Worm (Caenorhabditis elegans) whole organism, L4 larva: ENCODE results near the gene C14A11.9.
A peak's percentile ranks its signal among the peaks of the same experiment; 100 is the strongest.

Experiments
- R02D3.7 ChIP-seq: fragments of 150-350 bp; sonication (generic microtip); optimal IDR thresholded peaks from 3 replicates; lab custom pipeline; 2014; ENCODE audit warnings: missing biosample characterization, missing genetic modification characterization
- T26A8.4 ChIP-seq: fragments of 200-800 bp; sonication (Bioruptor generic); IDR thresholded peaks from 2 replicates; pipeline ENCODE4 v1.3.6; 2022; ENCODE audit warnings: missing genetic modification characterization, missing compliant biosample characterization
- ctbp-1 ChIP-seq: fragments of 200-800 bp; sonication (Bioruptor generic); IDR thresholded peaks from 2 replicates; pipeline ENCODE4 v1.3.6; 2022; ENCODE audit warnings: missing genetic modification reagents, missing genetic modification characterization, missing compliant biosample characterization
- daf-16 ChIP-seq, 3 experiments: sonication (generic microtip); optimal IDR thresholded peaks; 2 replicates each; lab custom pipeline; 2016 to 2017; ENCODE audit warnings: missing genetic modification characterization in 3 of 3, missing genetic modification reagents in 3 of 3, mild to moderate bottlenecking in 2 of 3, missing compliant biosample characterization in 2 of 3, missing biosample characterization in 1 of 3, moderate library complexity in 1 of 3
- dpl-1 ChIP-seq: fragments of 150-350 bp; optimal IDR thresholded peaks from 2 replicates; lab custom pipeline; 2014; ENCODE audit warnings: missing biosample characterization, missing genetic modification reagents, missing genetic modification characterization
- dve-1 ChIP-seq: sonication (generic microtip); optimal IDR thresholded peaks from 2 replicates; lab custom pipeline; 2017; ENCODE audit warnings: antibody characterized with exemption, mild to moderate bottlenecking, missing genetic modification characterization, missing compliant biosample characterization; ENCODE audit not compliant: insufficient read depth
- fos-1 ChIP-seq: fragments of 150-350 bp; optimal IDR thresholded peaks from 2 replicates; lab custom pipeline; 2014; ENCODE audit warnings: missing biosample characterization, missing genetic modification characterization
- hlh-30 ChIP-seq: sonication (generic microtip); optimal IDR thresholded peaks from 2 replicates; lab custom pipeline; 2017; ENCODE audit warnings: antibody characterized with exemption, mild to moderate bottlenecking, missing genetic modification characterization, missing compliant biosample characterization; ENCODE audit not compliant: insufficient read depth
- mdl-1 ChIP-seq, 2 experiments: fragments of 150-350 bp in 1 of 2; sonication (generic microtip) in 1 of 2; optimal IDR thresholded peaks; 2 replicates each; lab custom pipeline; 2014 to 2017; ENCODE audit warnings: missing biosample characterization in 2 of 2, missing genetic modification characterization in 2 of 2
- pha-4 ChIP-seq, 2 experiments: fragments of 150-350 bp in 1 of 2; fragments of 200-800 bp in 1 of 2; sonication (Bioruptor generic) in 1 of 2; IDR thresholded peaks in 1 of 2; optimal IDR thresholded peaks in 1 of 2; 2 replicates each; pipeline versions ENCODE4 v1.3.6 to Lab custom; 2014 to 2022; ENCODE audit warnings: missing genetic modification characterization in 2 of 2, missing genetic modification reagents in 2 of 2, missing biosample characterization in 1 of 2, missing compliant biosample characterization in 1 of 2
- saeg-2 ChIP-seq: fragments of 200-800 bp; sonication (Bioruptor generic); IDR thresholded peaks from 2 replicates; pipeline ENCODE4 v1.3.6; 2022; ENCODE audit warnings: missing genetic modification reagents, missing genetic modification characterization, missing compliant biosample characterization
- tag-97 ChIP-seq: fragments of 200-800 bp; sonication (Bioruptor generic); IDR thresholded peaks from 2 replicates; pipeline ENCODE4 v1.3.6; 2022; ENCODE audit warnings: missing genetic modification characterization, missing compliant biosample characterization
- unc-39 ChIP-seq: sonication (generic microtip); optimal IDR thresholded peaks from 2 replicates; lab custom pipeline; 2017; ENCODE audit warnings: missing biosample characterization, missing genetic modification characterization
- ztf-7 ChIP-seq: fragments of 150-350 bp; optimal IDR thresholded peaks from 2 replicates; lab custom pipeline; 2014; ENCODE audit warnings: missing biosample characterization, missing genetic modification characterization

DNA sequence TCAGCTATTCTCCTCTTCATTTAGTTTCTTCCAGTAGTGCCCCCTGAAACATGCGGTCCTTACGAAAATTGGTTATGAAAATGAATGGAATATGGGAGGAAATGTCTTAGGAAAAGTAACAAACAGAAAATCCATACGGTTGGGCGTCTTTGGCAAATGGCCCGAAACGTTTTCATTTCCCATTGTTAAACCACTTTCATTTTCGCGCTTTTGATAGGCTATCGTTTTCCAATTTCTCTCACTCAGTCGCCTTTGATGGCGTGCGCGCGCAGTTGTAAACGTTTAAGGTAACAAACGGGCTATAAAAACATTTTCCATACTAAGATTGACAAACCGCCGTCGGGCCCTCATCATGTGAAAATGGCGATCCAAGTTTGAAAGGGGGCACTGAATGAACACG is 14.4 kb downstream of the C14A11.9 start:
- TF ChIP-seq T26A8.4 (GFP tag; lab: Robert Waterston, UW) (no peak), dpl-1 (no peak), mdl-1 (tag; optimal IDR thresholded peaks at IDR 0.05; lab: Kevin White, UChicago) (no peak), fos-1 (tag; lab: Kevin White, UChicago) (no peak), unc-39 (tag; lab: Kevin White, UChicago) (no peak), daf-16 (GFP tag; optimal IDR thresholded peaks at IDR 0.05; lab: Kevin White, UChicago) (no peak), daf-16 (tag; optimal IDR thresholded peaks at IDR 0.05; lab: Kevin White, UChicago) (no peak), saeg-2 (no peak), dve-1 (tag; lab: Kevin White, UChicago) (no peak), R02D3.7 (no peak), ztf-7 (tag; lab: Kevin White, UChicago) (no peak), pha-4 (GFP tag; IDR thresholded peaks at IDR 0.05; lab: Robert Waterston, UW) (no peak), pha-4 (tag; optimal IDR thresholded peaks at IDR 0.05; lab: Kevin White, UChicago) (no peak), tag-97 (GFP tag; lab: Robert Waterston, UW) (no peak), ctbp-1 (GFP tag; lab: Robert Waterston, UW) (no peak), hlh-30 (tag; lab: Kevin White, UChicago) (peak; percentile 24)
